Worm (Caenorhabditis elegans) whole organism, young adult: Measurements from ENCODE around the gene ZK1240.5.

ENCODE experiments used
- B0035.1 ChIP-seq: sonication (generic microtip); optimal IDR thresholded peaks from 2 replicates; lab custom pipeline; 2016; ENCODE audit warnings: missing genetic modification characterization, mild to moderate bottlenecking, missing compliant biosample characterization, missing genotype, missing genetic modification reagents
- C06A6.2 ChIP-seq: fragments of 200-800 bp; sonication (Bioruptor generic); conservative IDR thresholded peaks from 2 replicates; pipeline ENCODE4 v1.3.6; 2022; ENCODE audit warnings: missing genetic modification characterization, missing compliant biosample characterization
- C17E4.6 ChIP-seq: fragments of 200-800 bp; sonication (Bioruptor generic); IDR thresholded peaks from 2 replicates; pipeline ENCODE4 v1.3.6; 2022; ENCODE audit warnings: missing genetic modification reagents, missing genetic modification characterization, missing compliant biosample characterization
- F10E7.11 ChIP-seq: sonication (generic microtip); optimal IDR thresholded peaks from 2 replicates; lab custom pipeline; 2017; ENCODE audit warnings: mild to moderate bottlenecking, missing genetic modification characterization, moderate library complexity, missing compliant biosample characterization
- F55B11.4 ChIP-seq: sonication (generic microtip); optimal IDR thresholded peaks from 2 replicates; lab custom pipeline; 2016; ENCODE audit warnings: missing compliant biosample characterization, missing genetic modification characterization, borderline replicate concordance; ENCODE audit not compliant: insufficient read depth
- T26A5.8 ChIP-seq: sonication (generic microtip); optimal IDR thresholded peaks from 2 replicates; lab custom pipeline; 2016; ENCODE audit warnings: missing genetic modification characterization, missing compliant biosample characterization
- Y53F4B.3 ChIP-seq: fragments of 200-800 bp; sonication (Bioruptor generic); IDR thresholded peaks from 2 replicates; pipeline ENCODE4 v1.3.6; 2022; ENCODE audit warnings: missing genetic modification reagents, missing genetic modification characterization, missing compliant biosample characterization
- ZK185.1 ChIP-seq: sonication (generic microtip); optimal IDR thresholded peaks from 2 replicates; lab custom pipeline; 2016; ENCODE audit warnings: mild to moderate bottlenecking, missing genetic modification characterization, missing compliant biosample characterization; ENCODE audit not compliant: poor library complexity, severe bottlenecking
- akir-1 ChIP-seq: fragments of 200-800 bp; sonication (Bioruptor generic); optimal IDR thresholded peaks from 2 replicates; lab custom pipeline; 2018; ENCODE audit warnings: mild to moderate bottlenecking, missing genetic modification characterization, moderate library complexity, missing compliant biosample characterization
- ama-1 ChIP-seq, 3 experiments: fragments of 150-350 bp in 1 of 3; sonication (generic microtip) in 2 of 3; optimal IDR thresholded peaks; 2 replicates each; lab custom pipeline; 2014 to 2018; ENCODE audit warnings: missing biosample characterization in 2 of 3, missing genetic modification characterization in 2 of 3, missing genetic modification reagents in 2 of 3
- aptf-2 ChIP-seq: fragments of 200-800 bp; sonication (Bioruptor generic); conservative IDR thresholded peaks from 2 replicates; pipeline ENCODE4 v1.3.6; 2022; ENCODE audit warnings: missing genetic modification reagents, missing genetic modification characterization, missing compliant biosample characterization
- aptf-3 ChIP-seq: fragments of 200-800 bp; sonication (Bioruptor generic); IDR thresholded peaks from 2 replicates; pipeline ENCODE4 v1.3.6; 2022; ENCODE audit warnings: missing genetic modification characterization, missing compliant biosample characterization
- attf-6 ChIP-seq: fragments of 200-800 bp; sonication (Bioruptor generic); IDR thresholded peaks from 2 replicates; pipeline ENCODE4 v1.3.6; 2022; ENCODE audit warnings: missing genetic modification reagents, missing genetic modification characterization, missing compliant biosample characterization
- ceh-79 ChIP-seq: sonication (generic microtip); optimal IDR thresholded peaks from 2 replicates; lab custom pipeline; 2017; ENCODE audit warnings: mild to moderate bottlenecking, missing genetic modification characterization, missing compliant biosample characterization
- ceh-91 ChIP-seq: fragments of 200-800 bp; sonication (Bioruptor generic); IDR thresholded peaks from 2 replicates; pipeline ENCODE4 v1.3.6; 2022; ENCODE audit warnings: missing genetic modification reagents, missing genetic modification characterization, missing compliant biosample characterization
- dox-1 ChIP-seq: fragments of 200-800 bp; sonication (Bioruptor generic); IDR thresholded peaks from 2 replicates; pipeline ENCODE4 v1.3.6; 2022; ENCODE audit warnings: missing genetic modification reagents, missing genetic modification characterization, missing compliant biosample characterization
- dpl-1 ChIP-seq: fragments of 150-350 bp; optimal IDR thresholded peaks from 2 replicates; lab custom pipeline; 2014; ENCODE audit warnings: missing biosample characterization, missing genetic modification reagents, missing genetic modification characterization
- efl-1 ChIP-seq: fragments of 150-350 bp; optimal IDR thresholded peaks from 2 replicates; lab custom pipeline; 2014; ENCODE audit warnings: missing biosample characterization, missing genetic modification reagents, missing genetic modification characterization
- ets-4 ChIP-seq: fragments of 200-800 bp; sonication (Bioruptor generic); optimal IDR thresholded peaks from 2 replicates; lab custom pipeline; 2018; ENCODE audit warnings: mild to moderate bottlenecking, missing genetic modification characterization, missing compliant biosample characterization
- hmg-20 ChIP-seq: fragments of 200-800 bp; sonication (Bioruptor generic); IDR thresholded peaks from 2 replicates; pipeline ENCODE4 v1.3.6; 2022; ENCODE audit warnings: missing genetic modification reagents, missing genetic modification characterization, missing compliant biosample characterization
- hsf-1 ChIP-seq: fragments of 200-800 bp; sonication (Bioruptor generic); IDR thresholded peaks from 2 replicates; pipeline ENCODE4 v1.3.6; 2022; ENCODE audit warnings: missing genetic modification reagents, missing genetic modification characterization, missing compliant biosample characterization
- let-526 ChIP-seq: fragments of 200-800 bp; sonication (Bioruptor generic); IDR thresholded peaks from 2 replicates; pipeline ENCODE4 v1.3.6; 2022; ENCODE audit warnings: missing genetic modification reagents, missing genetic modification characterization, missing compliant biosample characterization
- lsl-1 ChIP-seq: fragments of 200-800 bp; sonication (Bioruptor generic); optimal IDR thresholded peaks from 2 replicates; lab custom pipeline; 2018; ENCODE audit warnings: mild to moderate bottlenecking, missing genetic modification characterization, moderate library complexity, missing compliant biosample characterization
- lsy-27 ChIP-seq: sonication (generic microtip); optimal IDR thresholded peaks from 2 replicates; lab custom pipeline; 2017; ENCODE audit warnings: missing genetic modification characterization, mild to moderate bottlenecking, missing compliant biosample characterization, antibody characterized with exemption, missing genotype, borderline replicate concordance; ENCODE audit not compliant: insufficient read depth
- madf-3 ChIP-seq: fragments of 200-800 bp; sonication (Bioruptor generic); IDR thresholded peaks from 2 replicates; pipeline ENCODE4 v1.3.6; 2022; ENCODE audit warnings: missing genetic modification reagents, missing genetic modification characterization, missing compliant biosample characterization
- mes-4 ChIP-seq: sonication (generic microtip); optimal IDR thresholded peaks from 2 replicates; lab custom pipeline; 2016; ENCODE audit warnings: missing genotype, missing genetic modification characterization, missing compliant biosample characterization
- nhr-179 ChIP-seq: sonication (generic microtip); optimal IDR thresholded peaks from 2 replicates; lab custom pipeline; 2016; ENCODE audit warnings: mild to moderate bottlenecking, missing genetic modification characterization, missing compliant biosample characterization
- nhr-80 ChIP-seq: sonication (generic microtip); optimal IDR thresholded peaks from 2 replicates; lab custom pipeline; 2016; ENCODE audit warnings: missing genetic modification characterization, missing compliant biosample characterization
- nhr-90 ChIP-seq: sonication (generic microtip); optimal IDR thresholded peaks from 2 replicates; lab custom pipeline; 2016; ENCODE audit warnings: missing genotype, mild to moderate bottlenecking, missing genetic modification characterization, missing compliant biosample characterization
- sea-2 ChIP-seq: fragments of 200-800 bp; sonication (Bioruptor generic); IDR thresholded peaks from 2 replicates; pipeline ENCODE4 v1.3.6; 2022; ENCODE audit warnings: missing genetic modification characterization, missing compliant biosample characterization
- snpc-3.4 ChIP-seq: sonication (generic microtip); optimal IDR thresholded peaks from 2 replicates; lab custom pipeline; 2017; ENCODE audit warnings: missing genetic modification characterization, mild to moderate bottlenecking, missing compliant biosample characterization, antibody characterized with exemption, moderate library complexity, missing genotype, missing genetic modification reagents
- sptf-2 ChIP-seq: fragments of 200-800 bp; sonication (Bioruptor generic); optimal IDR thresholded peaks from 2 replicates; lab custom pipeline; 2018; ENCODE audit warnings: mild to moderate bottlenecking, missing genetic modification characterization, missing compliant biosample characterization
- tbp1 ChIP-seq: fragments of 200-800 bp; sonication (Bioruptor generic); optimal IDR thresholded peaks from 2 replicates; lab custom pipeline; 2018; ENCODE audit warnings: mild to moderate bottlenecking, missing genetic modification characterization, missing compliant biosample characterization
- zfh-2 ChIP-seq: fragments of 200-800 bp; sonication (Bioruptor generic); conservative IDR thresholded peaks from 2 replicates; pipeline ENCODE4 v1.3.6; 2022; ENCODE audit warnings: missing genetic modification reagents, missing genetic modification characterization, missing compliant biosample characterization
- ztf-3 ChIP-seq: fragments of 200-800 bp; sonication (Bioruptor generic); optimal IDR thresholded peaks from 2 replicates; lab custom pipeline; 2018; ENCODE audit warnings: mild to moderate bottlenecking, missing genetic modification characterization, missing compliant biosample characterization

ZK1240.5 gene

ce11 chrII:2320097-2320496 is 2.4 kb upstream of the ZK1240.5 start, which contains the start of gene ZK1240.3:
TSS of gene ZK1240.3 (plus strand) at chrII:2320334.
- TF ChIP-seq dox-1 (GFP tag; lab: Robert Waterston, UW): peak; percentile 50
- TF ChIP-seq ets-4 (GFP tag; lab: Kevin White, UChicago): peak; percentile 64
- TF ChIP-seq nhr-80: peak; percentile 93
- TF ChIP-seq efl-1 (GFP tag; lab: Kevin White, UChicago): no peak

DNA sequence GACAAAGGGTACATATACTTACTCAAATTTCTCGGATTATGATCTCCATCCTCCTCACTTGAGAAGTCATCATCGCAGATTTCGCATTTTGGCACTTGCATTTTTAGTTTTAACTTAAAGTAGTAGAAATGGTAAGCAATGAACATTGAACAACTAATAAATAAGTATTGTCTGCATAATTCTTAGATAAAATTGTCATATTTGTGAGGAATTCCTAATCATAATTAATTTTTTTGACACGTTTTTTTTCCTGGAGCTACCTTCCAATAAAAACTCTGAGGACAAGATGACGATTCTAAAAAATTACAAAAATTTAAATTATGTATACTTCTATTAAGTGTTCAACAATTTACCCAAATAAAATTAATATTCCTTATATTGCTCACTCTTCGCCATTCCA is 5.0 kb downstream of the ZK1240.5 start, which contains the start of the genes trim-21 and B0281.1:
trim-21 (minus strand) TSS at position 101 of the 400 bp plus-strand sequence.
B0281.1 (plus strand) TSS at position 321 of the 400 bp plus-strand sequence.
- TF ChIP-seq ets-4 (GFP tag; lab: Kevin White, UChicago) (no peak), ceh-79 (tag; lab: Kevin White, UChicago) (no peak), ZK185.1 (no peak), C06A6.2 (GFP tag; lab: Robert Waterston, UW) (no peak), ama-1 (optimal IDR thresholded peaks at IDR 0.05; lab: Kevin White, UChicago) (no peak), ama-1 (GFP tag; optimal IDR thresholded peaks at IDR 0.05; lab: Kevin White, UChicago) (no peak), ztf-3 (GFP tag; lab: Kevin White, UChicago) (no peak), F55B11.4 (tag; lab: Kevin White, UChicago) (no peak), tbp1 (GFP tag; lab: Kevin White, UChicago) (no peak), lsl-1 (GFP tag; lab: Kevin White, UChicago) (no peak), T26A5.8 (no peak), mes-4 (tag; lab: Kevin White, UChicago) (no peak), hmg-20 (GFP tag; lab: Robert Waterston, UW) (no peak), aptf-2 (GFP tag; lab: Robert Waterston, UW) (no peak), snpc-3.4 (tag; lab: Kevin White, UChicago) (no peak)

DNA sequence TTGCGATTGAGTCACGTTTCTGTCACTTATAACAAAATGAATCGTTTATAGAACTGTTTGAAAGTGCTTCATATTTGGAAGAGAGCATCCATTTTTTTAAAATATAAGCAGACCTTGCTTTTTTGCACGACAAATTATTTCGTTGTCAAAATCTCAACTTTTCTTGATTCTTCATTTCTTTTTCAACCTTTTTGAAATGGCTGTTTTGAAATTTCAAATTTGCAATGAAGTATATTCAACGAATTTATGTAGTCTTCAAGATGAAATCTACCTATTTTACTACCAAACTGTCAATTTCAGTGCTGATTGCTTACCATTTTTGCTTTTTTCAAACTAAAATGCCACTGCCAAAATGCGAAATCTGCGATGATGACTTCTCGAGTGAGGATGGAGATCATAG is 11.0 kb downstream of the ZK1240.5 start, which contains the start of gene B0281.3:
B0281.3 (plus strand) TSS at position 301 of the 400 bp plus-strand sequence.
- TF ChIP-seq T26A5.8 (no peak), akir-1 (GFP tag; lab: Kevin White, UChicago) (no peak), ceh-91 (GFP tag; lab: Robert Waterston, UW) (no peak), F10E7.11 (tag; lab: Kevin White, UChicago) (no peak), efl-1 (GFP tag; lab: Kevin White, UChicago) (no peak), hsf-1 (GFP tag; lab: Robert Waterston, UW) (no peak), Y53F4B.3 (GFP tag; lab: Robert Waterston, UW) (no peak), sptf-2 (GFP tag; lab: Kevin White, UChicago) (no peak), aptf-3 (no peak), let-526 (GFP tag; lab: Robert Waterston, UW) (no peak), lsy-27 (tag; lab: Kevin White, UChicago) (no peak), madf-3 (GFP tag; lab: Robert Waterston, UW) (no peak), nhr-179 (tag; lab: Kevin White, UChicago) (no peak), attf-6 (GFP tag; lab: Robert Waterston, UW) (no peak), dpl-1 (GFP tag; lab: Kevin White, UChicago) (no peak), B0035.1 (no peak), nhr-90 (tag; lab: Kevin White, UChicago) (no peak), sea-2 (no peak), C17E4.6 (no peak), zfh-2 (GFP tag; lab: Robert Waterston, UW) (no peak)
